Worm (Caenorhabditis elegans) whole organism, early embryonic: Measurements from ENCODE around the gene B0252.5.

Source experiments
- F13C5.2 ChIP-seq: sonication (generic microtip); optimal IDR thresholded peaks from 2 replicates; lab custom pipeline; 2017; ENCODE audit warnings: mild to moderate bottlenecking, missing genetic modification characterization, inconsistent platforms, missing compliant biosample characterization
- ama-1 ChIP-seq: fragments of 150-350 bp; optimal IDR thresholded peaks from 2 replicates; lab custom pipeline; 2014
- ceh-36 ChIP-seq: sonication (generic microtip); optimal IDR thresholded peaks from 2 replicates; lab custom pipeline; 2016; ENCODE audit warnings: missing genetic modification characterization, inconsistent platforms, missing compliant biosample characterization
- ets-7 ChIP-seq: sonication (generic microtip); optimal IDR thresholded peaks from 2 replicates; lab custom pipeline; 2016; ENCODE audit warnings: missing genotype, missing genetic modification characterization, missing compliant biosample characterization
- flt-1 ChIP-seq: fragments of 200-800 bp; sonication (Bioruptor generic); IDR thresholded peaks from 2 replicates; pipeline ENCODE4 v1.3.6; 2022; ENCODE audit warnings: missing genetic modification characterization, missing compliant biosample characterization
- pes-1 ChIP-seq: fragments of 200-800 bp; sonication (Bioruptor generic); IDR thresholded peaks from 2 replicates; pipeline ENCODE4 v1.3.6; 2022; ENCODE audit warnings: missing genetic modification reagents, missing genetic modification characterization, missing compliant biosample characterization
- scrt-1 ChIP-seq: fragments of 200-800 bp; sonication (Bioruptor generic); IDR thresholded peaks from 2 replicates; pipeline ENCODE4 v1.3.6; 2022; ENCODE audit warnings: missing genetic modification characterization, missing compliant biosample characterization
- sea-1 ChIP-seq: fragments of 200-800 bp; sonication (Bioruptor generic); conservative IDR thresholded peaks from 2 replicates; pipeline ENCODE4 v1.3.6; 2022; ENCODE audit warnings: missing genetic modification characterization, missing compliant biosample characterization
- tbx-11 ChIP-seq: fragments of 200-800 bp; sonication (Bioruptor generic); IDR thresholded peaks from 2 replicates; pipeline ENCODE4 v1.3.6; 2022; ENCODE audit warnings: missing genetic modification characterization, missing compliant biosample characterization
- tbx-37 ChIP-seq: fragments of 200-800 bp; sonication (Bioruptor generic); conservative IDR thresholded peaks from 2 replicates; pipeline ENCODE4 v1.3.6; 2022; ENCODE audit warnings: missing genetic modification reagents, missing genetic modification characterization, missing compliant biosample characterization

DNA sequence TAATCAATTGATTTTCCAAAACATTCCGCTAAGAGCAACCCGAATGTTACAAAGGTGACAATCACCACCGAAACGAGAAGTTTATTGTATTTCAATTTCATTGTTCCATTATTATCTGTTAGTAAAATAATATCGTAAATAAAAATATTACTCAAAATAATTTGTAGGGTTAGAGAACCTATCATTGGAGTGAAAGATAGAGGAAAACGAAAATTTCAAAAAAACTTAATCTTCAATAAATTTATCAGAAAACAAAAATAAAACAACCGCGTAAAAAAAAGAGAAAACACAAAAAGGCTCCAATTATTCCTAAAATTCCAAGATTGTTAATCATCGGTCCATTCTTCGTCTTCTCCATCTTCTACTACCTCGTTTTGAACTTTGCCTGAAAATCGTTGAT lies 46.9 kb upstream of the B0252.5 start, which contains the start of gene tra-2:
- TF ChIP-seq tbx-11 (GFP tag; lab: Robert Waterston, UW) = no peak
- TF ChIP-seq ama-1 (lab: Kevin White, UChicago) = no peak
- TF ChIP-seq pes-1 (GFP tag; lab: Robert Waterston, UW) = no peak
- no peak for TF ChIP-seq ets-7
- TF ChIP-seq tbx-37 (GFP tag; lab: Robert Waterston, UW) = no peak
- no peak for TF ChIP-seq flt-1 (GFP tag; lab: Robert Waterston, UW)
- no peak for TF ChIP-seq sea-1 (GFP tag; lab: Robert Waterston, UW)
- no peak for TF ChIP-seq F13C5.2 (tag; lab: Kevin White, UChicago)
- no peak for TF ChIP-seq scrt-1 (GFP tag; lab: Robert Waterston, UW)
- no peak for TF ChIP-seq ceh-36 (tag; lab: Kevin White, UChicago)
